Fruit fly (Drosophila melanogaster) whole organism, embryonic: ENCODE data around the gene CG33946.

Experiments used
- Atf-2 ChIP-seq: fragments of 200-800 bp; sonication (Bioruptor generic); optimal IDR thresholded peaks from 2 replicates; lab custom pipeline; 2016; ENCODE audit warnings: missing biosample characterization, missing genetic modification characterization
- Blimp-1 ChIP-seq: fragments of 200-800 bp; sonication (Bioruptor generic); optimal IDR thresholded peaks from 3 replicates; lab custom pipeline; 2018; ENCODE audit warnings: missing biosample characterization, missing genetic modification characterization, mild to moderate bottlenecking, moderate library complexity, missing genetic modification reagents
- CG10267 ChIP-seq: fragments of 200-800 bp; sonication (Bioruptor generic); optimal IDR thresholded peaks from 2 replicates; lab custom pipeline; 2018; ENCODE audit warnings: missing biosample characterization, mild to moderate bottlenecking, missing genetic modification characterization, moderate library complexity
- CG11695 ChIP-seq: fragments of 200-800 bp; sonication (Bioruptor generic); IDR thresholded peaks from 3 replicates; pipeline ENCODE4 v1.3.6; 2022; ENCODE audit warnings: missing biosample characterization, missing genetic modification characterization
- CG1233 ChIP-seq: fragments of 200-800 bp; sonication (Bioruptor generic); optimal IDR thresholded peaks from 4 replicates; lab custom pipeline; 2018; ENCODE audit warnings: missing biosample characterization, mild to moderate bottlenecking, missing genetic modification characterization
- CG14014 ChIP-seq: fragments of 200-800 bp; sonication (Bioruptor generic); IDR thresholded peaks from 2 replicates; pipeline ENCODE4 v1.3.6; 2022; ENCODE audit warnings: missing biosample characterization, missing genetic modification characterization
- CG14667 ChIP-seq: fragments of 200-800 bp; sonication (Bioruptor generic); IDR thresholded peaks from 2 replicates; pipeline ENCODE4 v1.3.6; 2022; ENCODE audit warnings: missing biosample characterization, missing genetic modification characterization
- CG14710 ChIP-seq: fragments of 200-800 bp; sonication (Bioruptor generic); optimal IDR thresholded peaks from 3 replicates; lab custom pipeline; 2019; ENCODE audit warnings: missing biosample characterization, mild to moderate bottlenecking, missing genetic modification characterization, moderate library complexity
- CG2199 ChIP-seq: fragments of 200-800 bp; sonication (Bioruptor generic); IDR thresholded peaks from 3 replicates; pipeline ENCODE4 v1.3.6; 2022; ENCODE audit warnings: missing biosample characterization, missing genetic modification characterization
- CG2875 ChIP-seq: fragments of 200-800 bp; sonication (Bioruptor generic); optimal IDR thresholded peaks from 2 replicates; lab custom pipeline; 2017; ENCODE audit warnings: missing biosample characterization, mild to moderate bottlenecking, missing genetic modification characterization, missing genetic modification reagents
- CG2889 ChIP-seq: fragments of 200-800 bp; sonication (Bioruptor generic); IDR thresholded peaks from 3 replicates; pipeline ENCODE4 v1.3.6; 2022; ENCODE audit warnings: missing biosample characterization, missing genetic modification characterization
- CG33213 ChIP-seq: fragments of 200-800 bp; sonication (Bioruptor generic); optimal IDR thresholded peaks from 3 replicates; lab custom pipeline; 2016; ENCODE audit warnings: missing biosample characterization, missing genetic modification characterization
- CG34422 ChIP-seq: fragments of 200-800 bp; sonication (Bioruptor generic); IDR thresholded peaks from 3 replicates; pipeline ENCODE4 v1.3.6; 2022; ENCODE audit warnings: missing biosample characterization, missing genetic modification characterization
- CG3838 ChIP-seq: fragments of 200-800 bp; sonication (Bioruptor generic); optimal IDR thresholded peaks from 3 replicates; lab custom pipeline; 2016; ENCODE audit warnings: missing biosample characterization, missing genetic modification characterization
- CG3995 ChIP-seq: fragments of 200-800 bp; sonication (Bioruptor generic); optimal IDR thresholded peaks from 3 replicates; lab custom pipeline; 2016; ENCODE audit warnings: missing biosample characterization, missing genetic modification characterization
- CG4404 ChIP-seq: fragments of 200-800 bp; sonication (Bioruptor generic); IDR thresholded peaks from 2 replicates; pipeline ENCODE4 v1.3.6; 2022; ENCODE audit warnings: missing biosample characterization, missing genetic modification characterization
- CG4820 ChIP-seq: fragments of 200-800 bp; sonication (Bioruptor generic); optimal IDR thresholded peaks from 3 replicates; lab custom pipeline; 2016; ENCODE audit warnings: missing biosample characterization, missing genetic modification characterization
- CG6791 ChIP-seq: fragments of 200-800 bp; sonication (Bioruptor generic); IDR thresholded peaks from 3 replicates; pipeline ENCODE4 v1.3.6; 2022; ENCODE audit warnings: missing biosample characterization, missing genetic modification characterization; ENCODE audit not compliant: partially characterized antibody
- CG7987 ChIP-seq: fragments of 200-800 bp; sonication (Bioruptor generic); optimal IDR thresholded peaks from 2 replicates; lab custom pipeline; 2018; ENCODE audit warnings: missing biosample characterization, mild to moderate bottlenecking, missing genetic modification characterization, moderate library complexity
- CG9797 ChIP-seq: fragments of 200-800 bp; sonication (Bioruptor generic); optimal IDR thresholded peaks from 3 replicates; lab custom pipeline; 2018; ENCODE audit warnings: missing biosample characterization, mild to moderate bottlenecking, missing genetic modification characterization
- E2f2 ChIP-seq: fragments of 200-800 bp; sonication (Bioruptor generic); IDR thresholded peaks from 2 replicates; pipeline ENCODE4 v1.3.6; 2022; ENCODE audit warnings: missing biosample characterization, missing genetic modification characterization
- Meics ChIP-seq: fragments of 200-800 bp; sonication (Bioruptor generic); optimal IDR thresholded peaks from 2 replicates; lab custom pipeline; 2017; ENCODE audit warnings: missing biosample characterization, mild to moderate bottlenecking, missing genetic modification characterization
- NFAT ChIP-seq: fragments of 200-800 bp; sonication (Bioruptor generic); IDR thresholded peaks from 2 replicates; pipeline ENCODE4 v1.3.6; 2022; ENCODE audit warnings: missing biosample characterization, missing genetic modification characterization
- NK7.1 ChIP-seq: fragments of 200-800 bp; sonication (Bioruptor generic); optimal IDR thresholded peaks from 3 replicates; lab custom pipeline; 2016; ENCODE audit warnings: missing biosample characterization, missing genetic modification characterization
- Poxn ChIP-seq: fragments of 200-800 bp; sonication (Bioruptor generic); IDR thresholded peaks from 2 replicates; pipeline ENCODE4 v1.3.6; 2022; ENCODE audit warnings: missing biosample characterization, missing genetic modification characterization
- abd-A ChIP-seq: fragments of 200-800 bp; sonication (Bioruptor generic); optimal IDR thresholded peaks from 3 replicates; lab custom pipeline; 2019; ENCODE audit warnings: missing biosample characterization, mild to moderate bottlenecking, missing genetic modification characterization, moderate library complexity
- aop ChIP-seq: fragments of 200-800 bp; sonication (Bioruptor generic); IDR thresholded peaks from 2 replicates; pipeline ENCODE4 v1.3.6; 2022; ENCODE audit warnings: missing biosample characterization, missing genetic modification characterization
- btn ChIP-seq: fragments of 200-800 bp; sonication (Bioruptor generic); optimal IDR thresholded peaks from 2 replicates; lab custom pipeline; 2016; ENCODE audit warnings: missing biosample characterization, missing genetic modification characterization
- croc ChIP-seq: fragments of 200-800 bp; sonication (Bioruptor generic); conservative IDR thresholded peaks from 3 replicates; pipeline ENCODE4 v1.3.6; 2022; ENCODE audit warnings: missing biosample characterization, missing genetic modification characterization
- da ChIP-seq: fragments of 200-800 bp; sonication (Bioruptor generic); optimal IDR thresholded peaks from 2 replicates; lab custom pipeline; 2016; ENCODE audit warnings: missing biosample characterization, missing genetic modification characterization
- dati ChIP-seq: fragments of 200-800 bp; sonication (Bioruptor generic); IDR thresholded peaks from 2 replicates; pipeline ENCODE4 v1.3.6; 2022; ENCODE audit warnings: missing biosample characterization, missing genetic modification characterization
- dimm ChIP-seq: fragments of 200-800 bp; sonication (Bioruptor generic); IDR thresholded peaks from 2 replicates; pipeline ENCODE4 v1.3.6; 2022; ENCODE audit warnings: missing biosample characterization, missing genetic modification characterization
- ems ChIP-seq: fragments of 200-800 bp; sonication (Bioruptor generic); optimal IDR thresholded peaks from 3 replicates; lab custom pipeline; 2016; ENCODE audit warnings: missing biosample characterization, missing genetic modification characterization
- fd96Cb ChIP-seq: fragments of 200-800 bp; sonication (Bioruptor generic); optimal IDR thresholded peaks from 2 replicates; lab custom pipeline; 2018; ENCODE audit warnings: missing biosample characterization, mild to moderate bottlenecking, missing genetic modification characterization, moderate library complexity
- ftz-f1 ChIP-seq: fragments of 200-800 bp; sonication (Bioruptor generic); optimal IDR thresholded peaks from 2 replicates; lab custom pipeline; 2016; ENCODE audit warnings: missing biosample characterization, missing genetic modification characterization
- gcm2 ChIP-seq: fragments of 200-800 bp; sonication (Bioruptor generic); optimal IDR thresholded peaks from 2 replicates; lab custom pipeline; 2016; ENCODE audit warnings: missing biosample characterization, missing genetic modification characterization
- gfzf ChIP-seq: fragments of 200-800 bp; sonication (Bioruptor generic); optimal IDR thresholded peaks from 2 replicates; lab custom pipeline; 2016; ENCODE audit warnings: missing biosample characterization, mild to moderate bottlenecking, missing genetic modification characterization, moderate library complexity
- hb ChIP-seq: fragments of 200-800 bp; sonication (Bioruptor generic); IDR thresholded peaks from 3 replicates; pipeline ENCODE4 v1.3.6; 2022; ENCODE audit warnings: missing biosample characterization, missing genetic modification characterization; ENCODE audit not compliant: partially characterized antibody
- lov ChIP-seq, 2 experiments: fragments of 200-800 bp in 1 of 2; fragments of >200 bp in 1 of 2; sonication (Bioruptor generic) in 1 of 2; IDR thresholded peaks in 1 of 2; optimal IDR thresholded peaks in 1 of 2; 2 replicates in 1 of 2; 3 replicates in 1 of 2; pipeline versions ENCODE4 v1.3.6 to Lab custom; 2017 to 2022; ENCODE audit warnings: missing biosample characterization in 1 of 2, missing genetic modification characterization in 1 of 2
- maf-S ChIP-seq: fragments of 200-800 bp; sonication (Bioruptor generic); optimal IDR thresholded peaks from 2 replicates; lab custom pipeline; 2016; ENCODE audit warnings: missing biosample characterization, missing genetic modification characterization
- mam ChIP-seq: fragments of 200-800 bp; sonication (Bioruptor generic); optimal IDR thresholded peaks from 3 replicates; lab custom pipeline; 2016; ENCODE audit warnings: missing biosample characterization, missing genetic modification characterization
- nerfin-1 ChIP-seq: fragments of 200-800 bp; sonication (Bioruptor generic); optimal IDR thresholded peaks from 3 replicates; lab custom pipeline; 2019; ENCODE audit warnings: missing biosample characterization, mild to moderate bottlenecking, missing genetic modification characterization, moderate library complexity
- peb ChIP-seq: fragments of 200-800 bp; sonication (Bioruptor generic); IDR thresholded peaks from 2 replicates; pipeline ENCODE4 v1.3.6; 2022; ENCODE audit warnings: missing biosample characterization, missing genetic modification characterization
- pho ChIP-seq: fragments of 200-800 bp; sonication (Bioruptor generic); optimal IDR thresholded peaks from 2 replicates; lab custom pipeline; 2016; ENCODE audit warnings: missing biosample characterization, missing genetic modification characterization
- pros ChIP-seq: fragments of 200-800 bp; sonication (Bioruptor generic); optimal IDR thresholded peaks from 3 replicates; lab custom pipeline; 2019; ENCODE audit warnings: missing biosample characterization, mild to moderate bottlenecking, missing genetic modification characterization, moderate library complexity
- ro ChIP-seq: fragments of 200-800 bp; sonication (Bioruptor generic); IDR thresholded peaks from 2 replicates; pipeline ENCODE4 v1.3.6; 2022; ENCODE audit warnings: missing biosample characterization, missing genetic modification characterization
- sd ChIP-seq: fragments of 200-800 bp; sonication (Bioruptor generic); optimal IDR thresholded peaks from 3 replicates; lab custom pipeline; 2018; ENCODE audit warnings: missing biosample characterization, mild to moderate bottlenecking, missing genetic modification characterization, moderate library complexity
- sens-2 ChIP-seq: fragments of 200-800 bp; sonication (Bioruptor generic); IDR thresholded peaks from 2 replicates; pipeline ENCODE4 v1.3.6; 2022; ENCODE audit warnings: missing biosample characterization, missing genetic modification characterization
- tll ChIP-seq, 2 experiments: fragments of 200-800 bp in 1 of 2; fragments of >200 bp in 1 of 2; sonication (Bioruptor generic) in 1 of 2; optimal IDR thresholded peaks; 2 replicates each; lab custom pipeline; 2017 to 2019; ENCODE audit warnings: missing biosample characterization in 2 of 2, missing genetic modification characterization in 2 of 2, mild to moderate bottlenecking in 1 of 2, moderate library complexity in 1 of 2
- twi ChIP-seq: fragments of 200-800 bp; optimal IDR thresholded peaks from 2 replicates; lab custom pipeline; 2019; ENCODE audit warnings: missing biosample characterization, mild to moderate bottlenecking, missing genetic modification characterization, moderate library complexity

The CG33946 gene

DNA sequence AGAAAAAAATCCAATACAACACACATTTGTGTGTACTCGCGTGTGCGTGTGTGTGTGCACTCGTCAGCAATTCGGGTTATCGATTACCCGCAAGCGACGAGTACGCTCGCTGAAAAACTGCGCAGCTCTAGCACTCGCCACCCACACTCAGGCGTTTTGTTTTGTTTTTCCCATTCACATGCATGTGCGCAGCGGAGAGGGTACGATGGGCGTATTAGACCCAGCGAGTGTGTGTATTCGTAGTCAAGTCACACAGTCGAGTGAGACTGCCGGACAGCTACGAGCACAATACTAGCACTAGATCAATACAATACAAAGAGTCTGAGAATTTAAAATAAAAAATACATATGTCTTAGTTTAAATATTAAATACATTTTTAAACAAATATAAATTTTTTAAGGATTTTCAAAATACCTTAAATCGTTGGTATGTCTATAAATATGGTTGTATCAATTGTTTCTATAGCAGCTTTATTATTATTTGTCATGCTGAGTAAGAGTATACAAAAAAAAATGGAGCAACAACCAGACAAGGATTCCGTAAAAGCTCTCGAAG is 35.4 kb upstream of the CG33946 start, which contains the start of the genes D19B and CG43293 (continued):
- TF ChIP-seq fd96Cb (tag; lab: Kevin White, UChicago), result peak; percentile 83
- TF ChIP-seq hb (GFP tag; lab: Robert Waterston, UW), result no peak
- peak; percentile 61 for TF ChIP-seq peb (GFP tag; lab: Robert Waterston, UW)
- TF ChIP-seq pho (GFP tag; lab: Kevin White, UChicago), result peak; percentile 85
- TF ChIP-seq aop, result peak; percentile 77
- TF ChIP-seq CG4404 (GFP tag; lab: Robert Waterston, UW), result peak; percentile 73
- peak; percentile 71 for TF ChIP-seq CG3838 (GFP tag; lab: Kevin White, UChicago)
- peak; percentile 82 for TF ChIP-seq Blimp-1
- TF ChIP-seq CG34422 (GFP tag; lab: Robert Waterston, UW), result peak; percentile 94
- TF ChIP-seq CG14014, result peak; percentile 92
- peak; percentile 73 for TF ChIP-seq dimm
- TF ChIP-seq CG10267 (tag; lab: Kevin White, UChicago), result peak; percentile 82
- TF ChIP-seq CG33213, result peak; percentile 81
- TF ChIP-seq btn (GFP tag; lab: Kevin White, UChicago), result peak; percentile 67
- TF ChIP-seq CG6791 (GFP tag; lab: Robert Waterston, UW), result peak; percentile 59; the same call in 2 of the 3 replicates
- peak; percentile 64 for TF ChIP-seq sens-2 (GFP tag; lab: Robert Waterston, UW)
- peak; percentile 72 for TF ChIP-seq CG2875 (GFP tag; lab: Kevin White, UChicago)
- TF ChIP-seq CG14667 (GFP tag; lab: Robert Waterston, UW), result peak; percentile 77
- no peak for TF ChIP-seq abd-A
- TF ChIP-seq CG1233 (GFP tag; lab: Kevin White, UChicago), result peak; percentile 90
- TF ChIP-seq CG14710 (tag; lab: Kevin White, UChicago), result peak; percentile 74
- peak; percentile 91 for TF ChIP-seq CG7987 (GFP tag; lab: Kevin White, UChicago)
- TF ChIP-seq mam (GFP tag; lab: Kevin White, UChicago), result peak; percentile 94
- no peak for TF ChIP-seq lov (optimal IDR thresholded peaks at IDR 0.05; lab: Kevin White, UChicago)
- TF ChIP-seq lov (GFP tag; IDR thresholded peaks at IDR 0.05; lab: Robert Waterston, UW), result peak; percentile 71; the same call in 2 of the 3 replicates
- peak; percentile 78 for TF ChIP-seq maf-S (GFP tag; lab: Kevin White, UChicago)
- peak; percentile 73 for TF ChIP-seq NK7.1 (GFP tag; lab: Kevin White, UChicago)
- peak; percentile 61; the same call in 2 of the 3 replicates for TF ChIP-seq croc (GFP tag; lab: Robert Waterston, UW)
- TF ChIP-seq Meics, result peak; percentile 90
- TF ChIP-seq ro (GFP tag; lab: Robert Waterston, UW), result peak; percentile 77
- TF ChIP-seq pros (GFP tag; lab: Kevin White, UChicago), result no peak
- peak; percentile 73 for TF ChIP-seq Poxn (GFP tag; lab: Robert Waterston, UW)
- TF ChIP-seq E2f2 (GFP tag; lab: Robert Waterston, UW), result peak; percentile 69
- TF ChIP-seq twi (tag; lab: Kevin White, UChicago), result peak; percentile 70
- peak; percentile 50 for TF ChIP-seq da
- TF ChIP-seq ems (GFP tag; lab: Kevin White, UChicago), result peak; percentile 89
- peak; percentile 66 for TF ChIP-seq gcm2
- peak; percentile 96 for TF ChIP-seq NFAT (GFP tag; lab: Robert Waterston, UW)
- TF ChIP-seq CG2889 (GFP tag; lab: Robert Waterston, UW), result peak; percentile 88
- TF ChIP-seq CG9797 (GFP tag; lab: Kevin White, UChicago), result peak; percentile 35
- peak; percentile 90 for TF ChIP-seq CG11695
- peak; percentile 21 for TF ChIP-seq gfzf (GFP tag; lab: Kevin White, UChicago)
- peak; percentile 79 for TF ChIP-seq ftz-f1 (GFP tag; lab: Kevin White, UChicago)
- peak; percentile 58 for TF ChIP-seq nerfin-1 (tag; lab: Kevin White, UChicago)
- TF ChIP-seq tll (GFP tag; optimal IDR thresholded peaks at IDR 0.05; lab: Kevin White, UChicago), result peak in 1 of 2 experiments; percentile 76
- peak; percentile 33 for TF ChIP-seq CG3995 (GFP tag; lab: Kevin White, UChicago)
- TF ChIP-seq CG2199 (GFP tag; lab: Robert Waterston, UW), result peak; percentile 82
- TF ChIP-seq sd, result peak; percentile 75
- peak; percentile 69 for TF ChIP-seq CG4820 (GFP tag; lab: Kevin White, UChicago)
- TF ChIP-seq dati (GFP tag; lab: Robert Waterston, UW), result peak; percentile 57; the same call in 1 of the 2 replicates
- peak; percentile 73 for TF ChIP-seq Atf-2 (GFP tag; lab: Kevin White, UChicago)
